Fruit fly (Drosophila melanogaster) whole organism, embryonic: Measurements from ENCODE around the gene CG45100.
A peak's percentile ranks its signal among the peaks of the same experiment; 100 is the strongest.

ENCODE experiments used
- Antp ChIP-seq: fragments of 200-800 bp; sonication (Bioruptor generic); optimal IDR thresholded peaks from 3 replicates; lab custom pipeline; 2016; ENCODE audit warnings: missing biosample characterization, missing genetic modification characterization
- CG10147 ChIP-seq: fragments of 200-800 bp; sonication (Bioruptor generic); optimal IDR thresholded peaks from 2 replicates; lab custom pipeline; 2019; ENCODE audit warnings: missing biosample characterization, mild to moderate bottlenecking, missing genetic modification characterization, moderate library complexity
- CG10321 ChIP-seq: fragments of 200-800 bp; sonication (Bioruptor generic); IDR thresholded peaks from 2 replicates; pipeline ENCODE4 v1.3.6; 2022; ENCODE audit warnings: missing biosample characterization, missing genetic modification characterization
- CG11504 ChIP-seq: fragments of 200-800 bp; sonication (Bioruptor generic); optimal IDR thresholded peaks from 3 replicates; lab custom pipeline; 2019; ENCODE audit warnings: missing biosample characterization, mild to moderate bottlenecking, missing genetic modification characterization, moderate library complexity
- CG12104 ChIP-seq: fragments of 200-800 bp; sonication (Bioruptor generic); optimal IDR thresholded peaks from 3 replicates; lab custom pipeline; 2016; ENCODE audit warnings: missing biosample characterization, missing genetic modification characterization
- CG12219 ChIP-seq: fragments of 200-800 bp; sonication (Bioruptor generic); optimal IDR thresholded peaks from 3 replicates; lab custom pipeline; 2018; ENCODE audit warnings: missing biosample characterization, mild to moderate bottlenecking, missing genetic modification characterization
- CG13624 ChIP-seq: fragments of 200-800 bp; sonication (Bioruptor generic); optimal IDR thresholded peaks from 2 replicates; lab custom pipeline; 2016; ENCODE audit warnings: missing biosample characterization, missing genetic modification characterization
- CG15073 ChIP-seq: fragments of 200-800 bp; sonication (Bioruptor generic); optimal IDR thresholded peaks from 2 replicates; lab custom pipeline; 2016; ENCODE audit warnings: missing biosample characterization, missing genetic modification characterization
- CG15479 ChIP-seq: fragments of 200-800 bp; sonication (Bioruptor generic); optimal IDR thresholded peaks from 3 replicates; lab custom pipeline; 2019; ENCODE audit warnings: missing biosample characterization, mild to moderate bottlenecking, missing genetic modification characterization, moderate library complexity
- CG16779 ChIP-seq: fragments of 200-800 bp; sonication (Bioruptor generic); IDR thresholded peaks from 2 replicates; pipeline ENCODE4 v1.3.6; 2022; ENCODE audit warnings: missing biosample characterization, missing genetic modification characterization
- CG17829 ChIP-seq: fragments of 200-800 bp; optimal IDR thresholded peaks from 2 replicates; lab custom pipeline; 2019; ENCODE audit warnings: missing biosample characterization, mild to moderate bottlenecking, missing genetic modification characterization, moderate library complexity
- CG2120 ChIP-seq: fragments of 200-800 bp; sonication (Bioruptor generic); optimal IDR thresholded peaks from 3 replicates; lab custom pipeline; 2016; ENCODE audit warnings: missing biosample characterization, missing genetic modification characterization
- CG33557 ChIP-seq: fragments of 200-800 bp; sonication (Bioruptor generic); optimal IDR thresholded peaks from 2 replicates; lab custom pipeline; 2019; ENCODE audit warnings: missing biosample characterization, mild to moderate bottlenecking, missing genetic modification characterization, moderate library complexity
- CG3995 ChIP-seq: fragments of 200-800 bp; sonication (Bioruptor generic); optimal IDR thresholded peaks from 3 replicates; lab custom pipeline; 2016; ENCODE audit warnings: missing biosample characterization, missing genetic modification characterization
- CG4360 ChIP-seq: fragments of 200-800 bp; sonication (Bioruptor generic); IDR thresholded peaks from 2 replicates; pipeline ENCODE4 v1.3.6; 2022; ENCODE audit warnings: missing biosample characterization, missing genetic modification characterization
- CG5245 ChIP-seq: fragments of 200-800 bp; sonication (Bioruptor generic); optimal IDR thresholded peaks from 3 replicates; lab custom pipeline; 2016; ENCODE audit warnings: missing biosample characterization, missing genetic modification characterization
- CG6175 ChIP-seq: fragments of 200-800 bp; sonication (Bioruptor generic); IDR thresholded peaks from 3 replicates; pipeline ENCODE4 v1.3.6; 2022; ENCODE audit warnings: missing biosample characterization, missing genetic modification characterization
- CG6683 ChIP-seq: fragments of 200-800 bp; sonication (Bioruptor generic); optimal IDR thresholded peaks from 2 replicates; lab custom pipeline; 2017; ENCODE audit warnings: missing biosample characterization, mild to moderate bottlenecking, missing genetic modification characterization, missing genetic modification reagents
- CG8290 ChIP-seq, 3 experiments: fragments of 200-800 bp; sonication (Bioruptor generic); optimal IDR thresholded peaks; 2 replicates each; lab custom pipeline; 2016 to 2019; ENCODE audit warnings: missing biosample characterization in 3 of 3, missing genetic modification characterization in 3 of 3, mild to moderate bottlenecking in 2 of 3, moderate library complexity in 1 of 3
- CG8478 ChIP-seq: fragments of >200 bp; optimal IDR thresholded peaks from 2 replicates; lab custom pipeline; 2018
- CG8944 ChIP-seq: fragments of 200-800 bp; sonication (Bioruptor generic); optimal IDR thresholded peaks from 3 replicates; lab custom pipeline; 2016; ENCODE audit warnings: missing biosample characterization, missing genetic modification characterization
- CG9437 ChIP-seq: fragments of 200-800 bp; sonication (Bioruptor generic); optimal IDR thresholded peaks from 2 replicates; lab custom pipeline; 2018; ENCODE audit warnings: missing biosample characterization, mild to moderate bottlenecking, missing genetic modification characterization
- D19B ChIP-seq: fragments of 200-800 bp; sonication (Bioruptor generic); optimal IDR thresholded peaks from 2 replicates; lab custom pipeline; 2017; ENCODE audit warnings: missing biosample characterization, mild to moderate bottlenecking, missing genetic modification characterization
- Dip3 ChIP-seq: fragments of 200-800 bp; sonication (Bioruptor generic); optimal IDR thresholded peaks from 3 replicates; lab custom pipeline; 2016; ENCODE audit warnings: missing biosample characterization, missing genetic modification characterization
- E2f2 ChIP-seq: fragments of 200-800 bp; sonication (Bioruptor generic); IDR thresholded peaks from 2 replicates; pipeline ENCODE4 v1.3.6; 2022; ENCODE audit warnings: missing biosample characterization, missing genetic modification characterization
- Eip74EF ChIP-seq, 2 experiments: fragments of 200-800 bp in 1 of 2; fragments of >200 bp in 1 of 2; sonication (Bioruptor generic) in 1 of 2; optimal IDR thresholded peaks; 2 replicates each; lab custom pipeline; 2017 to 2019; ENCODE audit warnings: missing biosample characterization in 2 of 2, missing genetic modification characterization in 2 of 2, mild to moderate bottlenecking in 1 of 2, moderate library complexity in 1 of 2
- HLH3B ChIP-seq: fragments of 200-800 bp; sonication (Bioruptor generic); IDR thresholded peaks from 2 replicates; pipeline ENCODE4 v1.3.6; 2022; ENCODE audit warnings: missing biosample characterization, missing genetic modification characterization
- Hsf ChIP-seq: fragments of 200-800 bp; sonication (Bioruptor generic); optimal IDR thresholded peaks from 3 replicates; lab custom pipeline; 2016; ENCODE audit warnings: missing biosample characterization, missing genetic modification characterization
- NC2β ChIP-seq: fragments of 200-800 bp; sonication (Bioruptor generic); optimal IDR thresholded peaks from 2 replicates; lab custom pipeline; 2016; ENCODE audit warnings: missing biosample characterization, missing genetic modification characterization
- Nf-YB ChIP-seq: fragments of 200-800 bp; sonication (Bioruptor generic); optimal IDR thresholded peaks from 3 replicates; lab custom pipeline; 2019; ENCODE audit warnings: missing biosample characterization, mild to moderate bottlenecking, missing genetic modification characterization, moderate library complexity
- Pdp1 ChIP-seq, 2 experiments: fragments of 200-800 bp; sonication (Bioruptor generic); optimal IDR thresholded peaks; 3 replicates each; lab custom pipeline; 2016; ENCODE audit warnings: missing biosample characterization in 2 of 2, missing genetic modification characterization in 2 of 2, mild to moderate bottlenecking in 1 of 2, moderate library complexity in 1 of 2
- Scr ChIP-seq: fragments of 200-800 bp; sonication (Bioruptor generic); IDR thresholded peaks from 2 replicates; pipeline ENCODE4 v1.3.6; 2022; ENCODE audit warnings: missing biosample characterization, missing genetic modification characterization; ENCODE audit not compliant: partially characterized antibody
- Side ChIP-seq: fragments of 200-800 bp; sonication (Bioruptor generic); optimal IDR thresholded peaks from 2 replicates; lab custom pipeline; 2016; ENCODE audit warnings: missing biosample characterization, missing genetic modification characterization
- Sry-δ ChIP-seq: fragments of 200-800 bp; sonication (Bioruptor generic); optimal IDR thresholded peaks from 2 replicates; lab custom pipeline; 2016; ENCODE audit warnings: missing biosample characterization, missing genetic modification characterization
- Tbp ChIP-seq: fragments of >200 bp; optimal IDR thresholded peaks from 2 replicates; lab custom pipeline; 2018; ENCODE audit warnings: missing biosample characterization, missing genetic modification characterization
- YL-1 ChIP-seq: fragments of 200-800 bp; sonication (Bioruptor generic); optimal IDR thresholded peaks from 3 replicates; lab custom pipeline; 2017; ENCODE audit warnings: missing biosample characterization, mild to moderate bottlenecking, missing genetic modification characterization
- ci ChIP-seq: fragments of 200-800 bp; sonication (Bioruptor generic); IDR thresholded peaks from 3 replicates; pipeline ENCODE4 v1.3.6; 2022; ENCODE audit warnings: missing biosample characterization, missing genetic modification characterization
- crp ChIP-seq, 2 experiments: fragments of 200-800 bp; sonication (Bioruptor generic); optimal IDR thresholded peaks; 2 replicates in 1 of 2; 3 replicates in 1 of 2; lab custom pipeline; 2017; ENCODE audit warnings: missing biosample characterization in 2 of 2, missing genetic modification characterization in 2 of 2, mild to moderate bottlenecking in 1 of 2, moderate library complexity in 1 of 2
- dysf ChIP-seq: fragments of 200-800 bp; sonication (Bioruptor generic); IDR thresholded peaks from 3 replicates; pipeline ENCODE4 v1.3.6; 2022; ENCODE audit warnings: missing biosample characterization, missing genetic modification characterization
- gfzf ChIP-seq: fragments of 200-800 bp; sonication (Bioruptor generic); optimal IDR thresholded peaks from 2 replicates; lab custom pipeline; 2016; ENCODE audit warnings: missing biosample characterization, mild to moderate bottlenecking, missing genetic modification characterization, moderate library complexity
- insv ChIP-seq, 2 experiments: fragments of 200-800 bp; sonication (Bioruptor generic); optimal IDR thresholded peaks; 3 replicates each; lab custom pipeline; 2016 to 2018; ENCODE audit warnings: missing biosample characterization in 2 of 2, missing genetic modification characterization in 2 of 2
- jigr1 ChIP-seq: fragments of 200-800 bp; sonication (Bioruptor generic); IDR thresholded peaks from 3 replicates; pipeline ENCODE4 v1.3.6; 2022; ENCODE audit warnings: missing biosample characterization, missing genetic modification characterization
- nmo ChIP-seq: fragments of 200-800 bp; sonication (Bioruptor generic); optimal IDR thresholded peaks from 2 replicates; lab custom pipeline; 2018; ENCODE audit warnings: missing biosample characterization, mild to moderate bottlenecking, missing genetic modification characterization, moderate library complexity
- nom ChIP-seq: fragments of 200-800 bp; sonication (Bioruptor generic); optimal IDR thresholded peaks from 2 replicates; lab custom pipeline; 2017; ENCODE audit warnings: missing biosample characterization, missing genetic modification characterization, mild to moderate bottlenecking, moderate library complexity, missing genetic modification reagents
- odd ChIP-seq: fragments of 200-800 bp; sonication (Bioruptor generic); optimal IDR thresholded peaks from 2 replicates; lab custom pipeline; 2017; ENCODE audit warnings: missing biosample characterization, mild to moderate bottlenecking, missing genetic modification characterization
- pzg ChIP-seq: fragments of 200-800 bp; sonication (Bioruptor generic); optimal IDR thresholded peaks from 3 replicates; lab custom pipeline; 2018; ENCODE audit warnings: missing biosample characterization, mild to moderate bottlenecking, missing genetic modification characterization, moderate library complexity
- schlank ChIP-seq: fragments of 200-800 bp; sonication (Bioruptor generic); optimal IDR thresholded peaks from 2 replicates; lab custom pipeline; 2018; ENCODE audit warnings: missing biosample characterization, mild to moderate bottlenecking, missing genetic modification characterization
- sim ChIP-seq: fragments of 200-800 bp; sonication (Bioruptor generic); IDR thresholded peaks from 2 replicates; pipeline ENCODE4 v1.3.6; 2022; ENCODE audit warnings: missing biosample characterization, missing genetic modification characterization
- slbo ChIP-seq: fragments of 200-800 bp; sonication (Bioruptor generic); IDR thresholded peaks from 2 replicates; pipeline ENCODE4 v1.3.6; 2022; ENCODE audit warnings: missing biosample characterization, missing genetic modification characterization
- stwl ChIP-seq: fragments of 200-800 bp; sonication (Bioruptor generic); optimal IDR thresholded peaks from 3 replicates; lab custom pipeline; 2018; ENCODE audit warnings: missing biosample characterization, mild to moderate bottlenecking, missing genetic modification characterization, moderate library complexity
- zen2 ChIP-seq: fragments of 200-800 bp; sonication (Bioruptor generic); IDR thresholded peaks from 3 replicates; pipeline ENCODE4 v1.3.6; 2022; ENCODE audit warnings: missing biosample characterization, missing genetic modification characterization; ENCODE audit not compliant: partially characterized antibody

Gene CG45100

dm6 chr3R:5464481-5464880 is 9.9 kb downstream of the CG45100 start, which contains the start of gene PEK (continued):
- TF ChIP-seq CG13624 (GFP tag; lab: Kevin White, UChicago) (no peak), CG10147 (no peak), CG10321 (GFP tag; lab: Robert Waterston, UW) (no peak), stwl (tag; lab: Kevin White, UChicago) (peak; percentile 60), YL-1 (GFP tag; lab: Kevin White, UChicago) (peak; percentile 42), pzg (GFP tag; lab: Kevin White, UChicago) (peak; percentile 78), zen2 (no peak), sim (GFP tag; lab: Robert Waterston, UW) (no peak), Scr (0 out of 2 replicates have a peak, but pooled peaks have one; percentile 13), Hsf (no peak), nom (GFP tag; lab: Kevin White, UChicago) (peak; percentile 44), CG15479 (GFP tag; lab: Kevin White, UChicago) (no peak), Nf-YB (GFP tag; lab: Kevin White, UChicago) (peak; percentile 53), CG33557 (GFP tag; lab: Kevin White, UChicago) (no peak), insv (GFP tag; optimal IDR thresholded peaks at IDR 0.05; lab: Kevin White, UChicago) (peak in 1 of 2 experiments; percentile 61), D19B (no peak), CG16779 (GFP tag; lab: Robert Waterston, UW) (no peak), odd (GFP tag; lab: Kevin White, UChicago) (no peak), Sry-δ (peak; percentile 6), ci (GFP tag; lab: Robert Waterston, UW) (no peak), CG12219 (no peak), NC2β (GFP tag; lab: Kevin White, UChicago) (no peak), CG8478 (lab: Kevin White, UChicago) (no peak), CG5245 (GFP tag; lab: Kevin White, UChicago) (no peak), Dip3 (no peak), CG12104 (GFP tag; lab: Kevin White, UChicago) (no peak), gfzf (peak; percentile 87), Eip74EF (GFP tag; optimal IDR thresholded peaks at IDR 0.05; lab: Kevin White, UChicago) (no peak), Tbp (no peak), slbo (GFP tag; lab: Robert Waterston, UW) (no peak), CG8290 (GFP tag; optimal IDR thresholded peaks at IDR 0.05; lab: Kevin White, UChicago) (no peak), CG8290 (tag; optimal IDR thresholded peaks at IDR 0.05; lab: Kevin White, UChicago) (peak in 1 of 2 experiments; percentile 33), dysf (no peak), CG9437 (GFP tag; lab: Kevin White, UChicago) (no peak), CG3995 (GFP tag; lab: Kevin White, UChicago) (no peak), CG8944 (no peak), nmo (GFP tag; lab: Kevin White, UChicago) (peak; percentile 7), Side (GFP tag; lab: Kevin White, UChicago) (no peak), CG4360 (GFP tag; lab: Robert Waterston, UW) (no peak), schlank (no peak), CG15073 (GFP tag; lab: Kevin White, UChicago) (no peak), CG6175 (GFP tag; lab: Robert Waterston, UW) (no peak), CG2120 (GFP tag; lab: Kevin White, UChicago) (peak; percentile 4), E2f2 (peak; percentile 59), CG6683 (no peak), CG11504 (tag; lab: Kevin White, UChicago) (no peak), Antp (no peak), CG17829 (peak; percentile 16), crp (GFP tag; optimal IDR thresholded peaks at IDR 0.05; lab: Kevin White, UChicago) (peak in 1 of 2 experiments; percentile 61), jigr1 (GFP tag; lab: Robert Waterston, UW) (no peak), HLH3B (no peak), Pdp1 (GFP tag; optimal IDR thresholded peaks at IDR 0.05; lab: Kevin White, UChicago) (peak in 1 of 2 experiments; percentile 42)
